Fruit fly (Drosophila melanogaster): ENCODE data around the gene CG10462.

Gene CG10462

dm6 chr2L:19722517-19722916 is 13.3 kb downstream of the CG10462 start (continued):
- no peak for TF ChIP-seq CG16813 (GFP tag; IDR thresholded peaks at IDR 0.05; ENCODE audit: partially characterized antibody)
- TF ChIP-seq Ssrp (tag; optimal IDR thresholded peaks at IDR 0.05) = peak; percentile 9
- TF ChIP-seq CG30431 (GFP tag; optimal IDR thresholded peaks at IDR 0.05) = peak; percentile 5
- no peak for TF ChIP-seq Ada2b (GFP tag; IDR thresholded peaks at IDR 0.05)
- peak in 1 of 2 experiments; percentile 29 for TF ChIP-seq chif (GFP tag; optimal IDR thresholded peaks at IDR 0.05)
- no peak for TF ChIP-seq da (GFP tag; optimal IDR thresholded peaks at IDR 0.05)
- no peak for TF ChIP-seq Max (GFP tag; optimal IDR thresholded peaks at IDR 0.05)
- no peak for TF ChIP-seq CG4404 (GFP tag; IDR thresholded peaks at IDR 0.05)
- no peak for TF ChIP-seq CG4282 (GFP tag; optimal IDR thresholded peaks at IDR 0.05)
- no peak for TF ChIP-seq GATAe (GFP tag; conservative IDR thresholded peaks at IDR 0.05)
- no peak for TF ChIP-seq Camta (GFP tag; optimal IDR thresholded peaks at IDR 0.05)
- TF ChIP-seq CG18619 (GFP tag; optimal IDR thresholded peaks at IDR 0.05) = no peak
- no peak for TF ChIP-seq Dbx (GFP tag; IDR thresholded peaks at IDR 0.05)
- TF ChIP-seq CG10366 (GFP tag; IDR thresholded peaks at IDR 0.05) = peak; percentile 10; the same call in 1 of the 2 replicates
- TF ChIP-seq Dip2 (GFP tag; IDR thresholded peaks at IDR 0.05) = no peak
- TF ChIP-seq Antp (GFP tag; optimal IDR thresholded peaks at IDR 0.05) = no peak
- no peak for TF ChIP-seq dmrt99B (tag; optimal IDR thresholded peaks at IDR 0.05)
- TF ChIP-seq CG12391 (tag; optimal IDR thresholded peaks at IDR 0.05) = no peak
- no peak for TF ChIP-seq ro (GFP tag; IDR thresholded peaks at IDR 0.05)
- TF ChIP-seq sim (GFP tag; IDR thresholded peaks at IDR 0.05) = no peak
- TF ChIP-seq CG11093 (GFP tag; IDR thresholded peaks at IDR 0.05) = 0 out of 3 replicates have a peak, but pooled peaks have one; percentile 31
- TF ChIP-seq B-H1 (GFP tag; IDR thresholded peaks at IDR 0.05) = no peak
- no peak for TF ChIP-seq CG14710 (tag; optimal IDR thresholded peaks at IDR 0.05)
- TF ChIP-seq CG13424 (tag; optimal IDR thresholded peaks at IDR 0.05) = no peak
- TF ChIP-seq CG31224 (GFP tag; IDR thresholded peaks at IDR 0.05) = no peak
- peak; percentile 15 for TF ChIP-seq Xbp1 (GFP tag; optimal IDR thresholded peaks at IDR 0.05)
- TF ChIP-seq Myb (GFP tag; optimal IDR thresholded peaks at IDR 0.05) = no peak
- no peak for TF ChIP-seq gt (GFP tag; IDR thresholded peaks at IDR 0.05)
- no peak for TF ChIP-seq CG33213 (GFP tag; optimal IDR thresholded peaks at IDR 0.05)
- TF ChIP-seq CG17912 (GFP tag; optimal IDR thresholded peaks at IDR 0.05) = no peak
- TF ChIP-seq CG15269 (tag; optimal IDR thresholded peaks at IDR 0.05) = no peak
- no peak for TF ChIP-seq CG12769 (tag; optimal IDR thresholded peaks at IDR 0.05)

- no peak for TF ChIP-seq yki (optimal IDR thresholded peaks at IDR 0.05)
- TF ChIP-seq Hr51 (GFP tag; optimal IDR thresholded peaks at IDR 0.05) = no peak
- no peak for TF ChIP-seq fru (optimal IDR thresholded peaks at IDR 0.05)
- TF ChIP-seq CG30403 (GFP tag; optimal IDR thresholded peaks at IDR 0.05) = no peak
- peak; percentile 47 for TF ChIP-seq Elba2 (GFP tag; optimal IDR thresholded peaks at IDR 0.05)
- no peak for TF ChIP-seq cg (GFP tag; optimal IDR thresholded peaks at IDR 0.05)
These were observed 34.9 kb downstream of the CG10462 start, which contains the start of gene scw for dm6 chr2L:19700868-19701267. Gene scw, minus strand, starts transcription at chr2L:19700968.

- TF ChIP-seq CG12744 (GFP tag; optimal IDR thresholded peaks at IDR 0.05) (no peak), hbn (GFP tag; IDR thresholded peaks at IDR 0.05; ENCODE audit: partially characterized antibody) (no peak), CTCF (GFP tag; optimal IDR thresholded peaks at IDR 0.05) (peak; percentile 69), dimm (GFP tag; IDR thresholded peaks at IDR 0.05) (no peak), CG11093 (GFP tag; IDR thresholded peaks at IDR 0.05) (no peak)
These were observed 53.2 kb downstream of the CG10462 start for dm6 chr2L:19682533-19682932.
